Worm (Caenorhabditis elegans) whole organism, late embryonic: Measurements from ENCODE around the gene lrpr-1.

Experiments
- C38D4.7 ChIP-seq: fragments of 200-800 bp; sonication (Bioruptor generic); optimal IDR thresholded peaks from 2 replicates; lab custom pipeline; 2018; ENCODE audit warnings: mild to moderate bottlenecking, missing genetic modification characterization, moderate library complexity, missing compliant biosample characterization
- K02D7.2 ChIP-seq: sonication (generic microtip); optimal IDR thresholded peaks from 2 replicates; lab custom pipeline; 2017; ENCODE audit warnings: mild to moderate bottlenecking, missing genetic modification characterization, missing compliant biosample characterization
- ama-1 ChIP-seq: fragments of 150-350 bp; optimal IDR thresholded peaks from 2 replicates; lab custom pipeline; 2014
- ceh-14 ChIP-seq: sonication (generic microtip); optimal IDR thresholded peaks from 2 replicates; lab custom pipeline; 2016; ENCODE audit warnings: missing genotype, missing genetic modification characterization, missing compliant biosample characterization
- ceh-2 ChIP-seq: sonication (generic microtip); optimal IDR thresholded peaks from 2 replicates; lab custom pipeline; 2016; ENCODE audit warnings: missing genotype, missing genetic modification characterization, missing compliant biosample characterization
- ceh-22 ChIP-seq: sonication (generic microtip); optimal IDR thresholded peaks from 2 replicates; lab custom pipeline; 2017; ENCODE audit warnings: missing biosample characterization, missing genetic modification characterization
- ceh-31 ChIP-seq: sonication (generic microtip); optimal IDR thresholded peaks from 2 replicates; lab custom pipeline; 2016; ENCODE audit warnings: missing genetic modification characterization, missing compliant biosample characterization
- ceh-34 ChIP-seq: sonication (generic microtip); optimal IDR thresholded peaks from 2 replicates; lab custom pipeline; 2016; ENCODE audit warnings: mild to moderate bottlenecking, missing genetic modification characterization, missing compliant biosample characterization
- ceh-45 ChIP-seq: fragments of 200-800 bp; sonication (Bioruptor generic); IDR thresholded peaks from 2 replicates; pipeline ENCODE4 v1.3.6; 2022; ENCODE audit warnings: missing genetic modification reagents, missing genetic modification characterization, missing compliant biosample characterization
- ceh-48 ChIP-seq: sonication (generic microtip); optimal IDR thresholded peaks from 2 replicates; lab custom pipeline; 2016; ENCODE audit warnings: missing genetic modification characterization, inconsistent platforms, missing compliant biosample characterization
- ceh-6 ChIP-seq: fragments of 200-800 bp; sonication (Bioruptor generic); optimal IDR thresholded peaks from 2 replicates; lab custom pipeline; 2018; ENCODE audit warnings: mild to moderate bottlenecking, missing genetic modification characterization, missing compliant biosample characterization
- che-1 ChIP-seq: sonication (generic microtip); optimal IDR thresholded peaks from 2 replicates; lab custom pipeline; 2016; ENCODE audit warnings: mild to moderate bottlenecking, missing genetic modification characterization, missing compliant biosample characterization
- elt-2 ChIP-seq: sonication (generic microtip); optimal IDR thresholded peaks from 2 replicates; lab custom pipeline; 2016; ENCODE audit warnings: missing genetic modification reagents, missing genetic modification characterization, missing compliant biosample characterization
- ets-4 ChIP-seq: sonication (generic microtip); optimal IDR thresholded peaks from 2 replicates; lab custom pipeline; 2016; ENCODE audit warnings: missing genetic modification characterization, missing compliant biosample characterization
- eyg-1 ChIP-seq: sonication (generic microtip); optimal IDR thresholded peaks from 2 replicates; lab custom pipeline; 2016; ENCODE audit warnings: missing genotype, missing genetic modification characterization, missing compliant biosample characterization
- fax-1 ChIP-seq: sonication (generic microtip); optimal IDR thresholded peaks from 2 replicates; lab custom pipeline; 2016; ENCODE audit warnings: missing genotype, missing genetic modification characterization, missing compliant biosample characterization
- fkh-10 ChIP-seq: fragments of 150-350 bp; optimal IDR thresholded peaks from 2 replicates; lab custom pipeline; 2014; ENCODE audit warnings: missing biosample characterization, missing genetic modification reagents, missing genetic modification characterization
- hlh-13 ChIP-seq: fragments of 200-800 bp; sonication (Bioruptor generic); optimal IDR thresholded peaks from 2 replicates; lab custom pipeline; 2018; ENCODE audit warnings: mild to moderate bottlenecking, missing genetic modification characterization, missing compliant biosample characterization
- hlh-15 ChIP-seq: sonication (generic microtip); optimal IDR thresholded peaks from 2 replicates; lab custom pipeline; 2016; ENCODE audit warnings: missing genetic modification characterization, missing compliant biosample characterization
- hlh-6 ChIP-seq: sonication (generic microtip); optimal IDR thresholded peaks from 2 replicates; lab custom pipeline; 2016; ENCODE audit warnings: missing genotype, missing genetic modification characterization, missing compliant biosample characterization
- lin-11 ChIP-seq: fragments of 200-800 bp; sonication (Bioruptor generic); optimal IDR thresholded peaks from 2 replicates; lab custom pipeline; 2018; ENCODE audit warnings: mild to moderate bottlenecking, missing genetic modification characterization, missing compliant biosample characterization
- mec-3 ChIP-seq: sonication (generic microtip); optimal IDR thresholded peaks from 2 replicates; lab custom pipeline; 2016; ENCODE audit warnings: borderline replicate concordance, missing genetic modification characterization, missing compliant biosample characterization
- nfya-1 ChIP-seq: sonication (generic microtip); optimal IDR thresholded peaks from 2 replicates; lab custom pipeline; 2017; ENCODE audit warnings: missing genetic modification characterization, mild to moderate bottlenecking, missing compliant biosample characterization, antibody characterized with exemption, moderate library complexity
- nhr-11 ChIP-seq: fragments of 150-350 bp; optimal IDR thresholded peaks from 2 replicates; lab custom pipeline; 2014; ENCODE audit warnings: missing biosample characterization, missing genetic modification characterization
- npax-4 ChIP-seq: sonication (generic microtip); optimal IDR thresholded peaks from 2 replicates; lab custom pipeline; 2016; ENCODE audit warnings: missing genetic modification characterization, missing compliant biosample characterization
- pha-2 ChIP-seq: sonication (generic microtip); optimal IDR thresholded peaks from 2 replicates; lab custom pipeline; 2017; ENCODE audit warnings: mild to moderate bottlenecking, missing genetic modification characterization, missing compliant biosample characterization
- pha-4 ChIP-seq: fragments of 150-350 bp; optimal IDR thresholded peaks from 2 replicates; lab custom pipeline; 2018; ENCODE audit warnings: missing biosample characterization, missing genetic modification reagents, missing genetic modification characterization
- ref-2 ChIP-seq: sonication (generic microtip); optimal IDR thresholded peaks from 2 replicates; lab custom pipeline; 2016; ENCODE audit warnings: missing genetic modification characterization, missing compliant biosample characterization
- sdc-2 ChIP-seq: sonication (generic microtip); optimal IDR thresholded peaks from 2 replicates; lab custom pipeline; 2016; ENCODE audit warnings: missing genotype, missing genetic modification characterization, missing compliant biosample characterization
- sox-2 ChIP-seq: fragments of 200-800 bp; sonication (Bioruptor generic); IDR thresholded peaks from 2 replicates; pipeline ENCODE4 v1.3.6; 2022; ENCODE audit warnings: missing genetic modification reagents, missing genetic modification characterization, missing compliant biosample characterization
- syd-9 ChIP-seq: sonication (generic microtip); optimal IDR thresholded peaks from 2 replicates; lab custom pipeline; 2016; ENCODE audit warnings: mild to moderate bottlenecking, missing genetic modification characterization, moderate library complexity, missing compliant biosample characterization
- tbx-2 ChIP-seq: sonication (generic microtip); optimal IDR thresholded peaks from 2 replicates; lab custom pipeline; 2016; ENCODE audit warnings: missing genetic modification characterization, missing compliant biosample characterization
- ttx-3 ChIP-seq: sonication (generic microtip); optimal IDR thresholded peaks from 2 replicates; lab custom pipeline; 2016; ENCODE audit warnings: missing genetic modification reagents, missing genetic modification characterization, missing compliant biosample characterization
- unc-42 ChIP-seq: sonication (generic microtip); optimal IDR thresholded peaks from 2 replicates; lab custom pipeline; 2016; ENCODE audit warnings: missing genotype, missing genetic modification characterization, missing compliant biosample characterization
- unc-55 ChIP-seq: sonication (generic microtip); optimal IDR thresholded peaks from 2 replicates; lab custom pipeline; 2017; ENCODE audit warnings: missing biosample characterization, missing genetic modification reagents, missing genetic modification characterization
- zip-5 ChIP-seq: sonication (generic microtip); optimal IDR thresholded peaks from 2 replicates; lab custom pipeline; 2016; ENCODE audit warnings: missing genetic modification characterization, missing compliant biosample characterization
- ztf-16 ChIP-seq: sonication (generic microtip); optimal IDR thresholded peaks from 2 replicates; lab custom pipeline; 2017; ENCODE audit warnings: missing genetic modification characterization, missing compliant biosample characterization

lrpr-1 gene

ce11 chrV:5939503-5940072 is 21.9 kb upstream of the lrpr-1 start, which contains the start of gene syf-3:
Gene syf-3, plus strand, starts transcription at chrV:5940022.
- TF ChIP-seq ceh-31 (tag; lab: Kevin White, UChicago) (no peak), nfya-1 (tag; lab: Kevin White, UChicago) (peak; percentile 42), ztf-16 (no peak), eyg-1 (tag; lab: Kevin White, UChicago) (no peak), hlh-13 (GFP tag; lab: Kevin White, UChicago) (no peak), fax-1 (tag; lab: Kevin White, UChicago) (no peak)

- no peak for TF ChIP-seq ceh-48 (tag; lab: Kevin White, UChicago)
- no peak for TF ChIP-seq mec-3 (tag; lab: Kevin White, UChicago)
- no peak for TF ChIP-seq fkh-10
- TF ChIP-seq K02D7.2 (tag; lab: Kevin White, UChicago), result no peak
- no peak for TF ChIP-seq ama-1
- no peak for TF ChIP-seq ztf-16
- no peak for TF ChIP-seq hlh-6 (tag; lab: Kevin White, UChicago)
- TF ChIP-seq zip-5, result no peak
- TF ChIP-seq sdc-2 (tag; lab: Kevin White, UChicago), result no peak
- TF ChIP-seq ceh-14 (tag; lab: Kevin White, UChicago), result no peak
- TF ChIP-seq, all 69 proteins: peak for 0
These were observed 19.0 kb upstream of the lrpr-1 start, which contains the start of the genes M03F8.5 and M03F8.7 for ce11 chrV:5936691-5937090. Gene M03F8.5, minus strand, starts transcription at chrV:5936791. Gene M03F8.7, plus strand, starts transcription at chrV:5936939.

ce11 chrV:5930588-5930987 is 12.9 kb upstream of the lrpr-1 start, which contains the start of gene galt-1:
Gene galt-1, plus strand, starts transcription at chrV:5930905.
- TF ChIP-seq elt-2 (tag; lab: Kevin White, UChicago), result peak; percentile 55
- TF ChIP-seq ref-2, result no peak

- TF ChIP-seq ceh-48 (tag; lab: Kevin White, UChicago), result no peak
- no peak for TF ChIP-seq nhr-11 (tag; lab: Kevin White, UChicago)
- no peak for TF ChIP-seq ceh-6 (GFP tag; lab: Kevin White, UChicago)
- TF ChIP-seq ceh-31 (tag; lab: Kevin White, UChicago), result no peak
- TF ChIP-seq npax-4, result no peak
- no peak for TF ChIP-seq hlh-15
- no peak for TF ChIP-seq hlh-6 (tag; lab: Kevin White, UChicago)
- TF ChIP-seq ceh-34 (tag; lab: Kevin White, UChicago), result no peak
- TF ChIP-seq ceh-45, result no peak
- TF ChIP-seq fax-1 (tag; lab: Kevin White, UChicago), result no peak
- TF ChIP-seq ceh-2, result no peak
- no peak for TF ChIP-seq ets-4 (tag; lab: Kevin White, UChicago)
- TF ChIP-seq ttx-3 (tag; lab: Kevin White, UChicago), result no peak
- no peak for TF ChIP-seq tbx-2 (tag; lab: Kevin White, UChicago)
- TF ChIP-seq ceh-22 (tag; lab: Kevin White, UChicago), result no peak
These were observed 10.3 kb upstream of the lrpr-1 start for ce11 chrV:5928006-5928405.

ce11 chrV:5927347-5927746 is 9.7 kb upstream of the lrpr-1 start, which contains the start of gene srsx-17:
Gene srsx-17, plus strand, starts transcription at chrV:5927647.
- TF ChIP-seq lin-11 (tag; lab: Kevin White, UChicago) (no peak), hlh-13 (GFP tag; lab: Kevin White, UChicago) (no peak), tbx-2 (tag; lab: Kevin White, UChicago) (no peak), unc-55 (GFP tag; lab: Kevin White, UChicago) (no peak), unc-42 (tag; lab: Kevin White, UChicago) (no peak), ceh-22 (tag; lab: Kevin White, UChicago) (no peak), pha-4 (tag; lab: Kevin White, UChicago) (no peak), fkh-10 (no peak), ets-4 (tag; lab: Kevin White, UChicago) (no peak), syd-9 (no peak), C38D4.7 (GFP tag; lab: Kevin White, UChicago) (no peak), ceh-31 (tag; lab: Kevin White, UChicago) (no peak), npax-4 (no peak), elt-2 (tag; lab: Kevin White, UChicago) (no peak), pha-2 (tag; lab: Kevin White, UChicago) (no peak), che-1 (tag; lab: Kevin White, UChicago) (no peak), sox-2 (no peak), eyg-1 (tag; lab: Kevin White, UChicago) (no peak)
